Worm (Caenorhabditis elegans) whole organism, late embryonic: Measurements from ENCODE around the gene cdo-1.

ENCODE experiments used
- C08G9.2 ChIP-seq: sonication (generic microtip); optimal IDR thresholded peaks from 2 replicates; lab custom pipeline; 2016; ENCODE audit warnings: mild to moderate bottlenecking, missing genetic modification characterization, moderate library complexity, missing compliant biosample characterization
- K02D7.2 ChIP-seq: sonication (generic microtip); optimal IDR thresholded peaks from 2 replicates; lab custom pipeline; 2017; ENCODE audit warnings: mild to moderate bottlenecking, missing genetic modification characterization, missing compliant biosample characterization
- K09A11.1 ChIP-seq: sonication (generic microtip); optimal IDR thresholded peaks from 2 replicates; lab custom pipeline; 2017; ENCODE audit warnings: antibody characterized with exemption, mild to moderate bottlenecking, missing genetic modification characterization, missing compliant biosample characterization; ENCODE audit not compliant: insufficient read depth
- T23F11.4 ChIP-seq: fragments of 200-800 bp; sonication (Bioruptor generic); optimal IDR thresholded peaks from 2 replicates; lab custom pipeline; 2018; ENCODE audit warnings: mild to moderate bottlenecking, missing genetic modification characterization, missing compliant biosample characterization
- ahr-1 ChIP-seq: sonication (generic microtip); optimal IDR thresholded peaks from 2 replicates; lab custom pipeline; 2016; ENCODE audit warnings: missing genetic modification characterization, missing compliant biosample characterization
- ceh-14 ChIP-seq: sonication (generic microtip); optimal IDR thresholded peaks from 2 replicates; lab custom pipeline; 2016; ENCODE audit warnings: missing genotype, missing genetic modification characterization, missing compliant biosample characterization
- ceh-18 ChIP-seq: sonication (generic microtip); optimal IDR thresholded peaks from 2 replicates; lab custom pipeline; 2016; ENCODE audit warnings: missing genetic modification characterization, missing compliant biosample characterization
- ceh-19 ChIP-seq: fragments of 200-800 bp; sonication (Bioruptor generic); optimal IDR thresholded peaks from 2 replicates; lab custom pipeline; 2018; ENCODE audit warnings: mild to moderate bottlenecking, missing genetic modification characterization, missing compliant biosample characterization
- ceh-2 ChIP-seq: sonication (generic microtip); optimal IDR thresholded peaks from 2 replicates; lab custom pipeline; 2016; ENCODE audit warnings: missing genotype, missing genetic modification characterization, missing compliant biosample characterization
- ceh-30 ChIP-seq: fragments of 150-350 bp; optimal IDR thresholded peaks from 2 replicates; lab custom pipeline; 2014; ENCODE audit warnings: missing biosample characterization, missing genetic modification characterization
- ceh-31 ChIP-seq: sonication (generic microtip); optimal IDR thresholded peaks from 2 replicates; lab custom pipeline; 2016; ENCODE audit warnings: missing genetic modification characterization, missing compliant biosample characterization
- ceh-34 ChIP-seq: sonication (generic microtip); optimal IDR thresholded peaks from 2 replicates; lab custom pipeline; 2016; ENCODE audit warnings: mild to moderate bottlenecking, missing genetic modification characterization, missing compliant biosample characterization
- ceh-45 ChIP-seq: fragments of 200-800 bp; sonication (Bioruptor generic); IDR thresholded peaks from 2 replicates; pipeline ENCODE4 v1.3.6; 2022; ENCODE audit warnings: missing genetic modification reagents, missing genetic modification characterization, missing compliant biosample characterization
- ceh-6 ChIP-seq: fragments of 200-800 bp; sonication (Bioruptor generic); optimal IDR thresholded peaks from 2 replicates; lab custom pipeline; 2018; ENCODE audit warnings: mild to moderate bottlenecking, missing genetic modification characterization, missing compliant biosample characterization
- ceh-9 ChIP-seq: sonication (generic microtip); optimal IDR thresholded peaks from 2 replicates; lab custom pipeline; 2016; ENCODE audit warnings: mild to moderate bottlenecking, missing genetic modification characterization, inconsistent platforms, missing compliant biosample characterization
- dve-1 ChIP-seq: sonication (generic microtip); optimal IDR thresholded peaks from 2 replicates; lab custom pipeline; 2017; ENCODE audit warnings: antibody characterized with exemption, mild to moderate bottlenecking, missing genetic modification characterization, missing compliant biosample characterization
- eyg-1 ChIP-seq: sonication (generic microtip); optimal IDR thresholded peaks from 2 replicates; lab custom pipeline; 2016; ENCODE audit warnings: missing genotype, missing genetic modification characterization, missing compliant biosample characterization
- fkh-10 ChIP-seq: fragments of 150-350 bp; optimal IDR thresholded peaks from 2 replicates; lab custom pipeline; 2014; ENCODE audit warnings: missing biosample characterization, missing genetic modification reagents, missing genetic modification characterization
- fkh-6 ChIP-seq: sonication (generic microtip); optimal IDR thresholded peaks from 2 replicates; lab custom pipeline; 2016; ENCODE audit warnings: missing genetic modification characterization, missing compliant biosample characterization
- hlh-13 ChIP-seq: fragments of 200-800 bp; sonication (Bioruptor generic); optimal IDR thresholded peaks from 2 replicates; lab custom pipeline; 2018; ENCODE audit warnings: mild to moderate bottlenecking, missing genetic modification characterization, missing compliant biosample characterization
- lin-11 ChIP-seq: fragments of 200-800 bp; sonication (Bioruptor generic); optimal IDR thresholded peaks from 2 replicates; lab custom pipeline; 2018; ENCODE audit warnings: mild to moderate bottlenecking, missing genetic modification characterization, missing compliant biosample characterization
- mec-3 ChIP-seq: sonication (generic microtip); optimal IDR thresholded peaks from 2 replicates; lab custom pipeline; 2016; ENCODE audit warnings: borderline replicate concordance, missing genetic modification characterization, missing compliant biosample characterization
- nfya-1 ChIP-seq: sonication (generic microtip); optimal IDR thresholded peaks from 2 replicates; lab custom pipeline; 2017; ENCODE audit warnings: missing genetic modification characterization, mild to moderate bottlenecking, missing compliant biosample characterization, antibody characterized with exemption, moderate library complexity
- nhr-232 ChIP-seq: sonication (generic microtip); optimal IDR thresholded peaks from 2 replicates; lab custom pipeline; 2016; ENCODE audit warnings: missing genetic modification characterization, missing compliant biosample characterization
- npax-4 ChIP-seq: sonication (generic microtip); optimal IDR thresholded peaks from 2 replicates; lab custom pipeline; 2016; ENCODE audit warnings: missing genetic modification characterization, missing compliant biosample characterization
- odd-2 ChIP-seq: sonication (generic microtip); optimal IDR thresholded peaks from 2 replicates; lab custom pipeline; 2017; ENCODE audit warnings: antibody characterized with exemption, mild to moderate bottlenecking, missing genetic modification characterization, missing compliant biosample characterization
- pag-3 ChIP-seq: sonication (generic microtip); optimal IDR thresholded peaks from 2 replicates; lab custom pipeline; 2016; ENCODE audit warnings: missing compliant biosample characterization, missing genetic modification characterization, borderline replicate concordance
- pax-1 ChIP-seq: fragments of 150-350 bp; optimal IDR thresholded peaks from 2 replicates; lab custom pipeline; 2014; ENCODE audit warnings: missing biosample characterization, missing genetic modification characterization
- pros-1 ChIP-seq: fragments of 150-350 bp; optimal IDR thresholded peaks from 2 replicates; lab custom pipeline; 2014; ENCODE audit warnings: missing biosample characterization, missing genetic modification reagents, missing genetic modification characterization
- ref-2 ChIP-seq: sonication (generic microtip); optimal IDR thresholded peaks from 2 replicates; lab custom pipeline; 2016; ENCODE audit warnings: missing genetic modification characterization, missing compliant biosample characterization
- sdc-2 ChIP-seq: sonication (generic microtip); optimal IDR thresholded peaks from 2 replicates; lab custom pipeline; 2016; ENCODE audit warnings: missing genotype, missing genetic modification characterization, missing compliant biosample characterization
- sox-2 ChIP-seq: fragments of 200-800 bp; sonication (Bioruptor generic); IDR thresholded peaks from 2 replicates; pipeline ENCODE4 v1.3.6; 2022; ENCODE audit warnings: missing genetic modification reagents, missing genetic modification characterization, missing compliant biosample characterization
- sox-4 ChIP-seq: sonication (generic microtip); optimal IDR thresholded peaks from 2 replicates; lab custom pipeline; 2017; ENCODE audit warnings: mild to moderate bottlenecking, missing genetic modification characterization, inconsistent platforms, missing compliant biosample characterization
- tbx-2 ChIP-seq: sonication (generic microtip); optimal IDR thresholded peaks from 2 replicates; lab custom pipeline; 2016; ENCODE audit warnings: missing genetic modification characterization, missing compliant biosample characterization
- tbx-7 ChIP-seq: sonication (generic microtip); optimal IDR thresholded peaks from 2 replicates; lab custom pipeline; 2016; ENCODE audit warnings: missing genotype, missing genetic modification characterization, missing compliant biosample characterization
- unc-3 ChIP-seq, 2 experiments: fragments of 200-800 bp in 1 of 2; sonication (Bioruptor generic) in 1 of 2; sonication (generic microtip) in 1 of 2; conservative IDR thresholded peaks in 1 of 2; optimal IDR thresholded peaks in 1 of 2; 2 replicates each; pipeline versions ENCODE4 v1.3.6 to Lab custom; 2016 to 2022; ENCODE audit warnings: missing compliant biosample characterization in 2 of 2, missing genetic modification characterization in 2 of 2, missing genetic modification reagents in 1 of 2
- unc-42 ChIP-seq: sonication (generic microtip); optimal IDR thresholded peaks from 2 replicates; lab custom pipeline; 2016; ENCODE audit warnings: missing genotype, missing genetic modification characterization, missing compliant biosample characterization
- unc-55 ChIP-seq: sonication (generic microtip); optimal IDR thresholded peaks from 2 replicates; lab custom pipeline; 2017; ENCODE audit warnings: missing biosample characterization, missing genetic modification reagents, missing genetic modification characterization
- unc-86 ChIP-seq: sonication (generic microtip); optimal IDR thresholded peaks from 2 replicates; lab custom pipeline; 2016; ENCODE audit warnings: missing genetic modification characterization, missing compliant biosample characterization
- zip-5 ChIP-seq: sonication (generic microtip); optimal IDR thresholded peaks from 2 replicates; lab custom pipeline; 2016; ENCODE audit warnings: missing genetic modification characterization, missing compliant biosample characterization

Gene cdo-1

DNA sequence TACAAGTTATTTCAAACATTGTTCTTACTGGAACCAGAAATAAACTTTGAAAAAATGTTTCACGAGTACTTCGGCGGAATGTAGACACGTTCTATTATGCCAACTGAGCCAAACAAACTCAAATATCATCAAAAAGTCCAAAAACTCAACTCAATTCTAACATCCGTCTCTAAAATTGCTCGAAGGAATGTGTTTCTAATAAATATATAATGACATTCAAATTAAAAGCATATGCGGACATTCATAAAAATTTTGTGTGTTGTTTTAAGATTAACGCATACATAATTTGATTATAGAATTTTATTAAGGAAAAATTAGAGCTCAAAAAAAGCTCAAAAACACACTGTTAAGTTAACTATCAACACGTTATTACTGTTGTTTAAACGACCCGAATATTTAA is 17.9 kb downstream of the cdo-1 start:
- no peak for TF ChIP-seq C08G9.2 (tag; lab: Kevin White, UChicago)
- TF ChIP-seq odd-2: no peak
- TF ChIP-seq sox-4 (tag; lab: Kevin White, UChicago): no peak
- TF ChIP-seq eyg-1 (tag; lab: Kevin White, UChicago): no peak
- TF ChIP-seq tbx-7 (tag; lab: Kevin White, UChicago): no peak
- no peak for TF ChIP-seq npax-4 (tag; lab: Kevin White, UChicago)
- TF ChIP-seq dve-1 (tag; lab: Kevin White, UChicago): no peak
- no peak for TF ChIP-seq ref-2 (tag; lab: Kevin White, UChicago)
- TF ChIP-seq pag-3 (tag; lab: Kevin White, UChicago): no peak
- TF ChIP-seq mec-3 (tag; lab: Kevin White, UChicago): no peak
- no peak for TF ChIP-seq sox-2 (GFP tag; lab: Robert Waterston, UW)

ce11 chrX:844649-845048 is 18.7 kb downstream of the cdo-1 start:
- TF ChIP-seq pag-3 (tag; lab: Kevin White, UChicago) (no peak), ref-2 (tag; lab: Kevin White, UChicago) (no peak), pax-1 (no peak), ceh-45 (GFP tag; lab: Robert Waterston, UW) (no peak), dve-1 (tag; lab: Kevin White, UChicago) (no peak), ceh-34 (tag; lab: Kevin White, UChicago) (no peak), ceh-2 (tag; lab: Kevin White, UChicago) (no peak), ceh-14 (tag; lab: Kevin White, UChicago) (no peak), ceh-19 (no peak), fkh-6 (tag; lab: Kevin White, UChicago) (no peak), hlh-13 (GFP tag; lab: Kevin White, UChicago) (no peak), tbx-2 (tag; lab: Kevin White, UChicago) (no peak), mec-3 (tag; lab: Kevin White, UChicago) (no peak), nfya-1 (tag; lab: Kevin White, UChicago) (no peak), nhr-232 (tag; lab: Kevin White, UChicago) (no peak), unc-86 (no peak), ceh-9 (tag; lab: Kevin White, UChicago) (no peak), npax-4 (tag; lab: Kevin White, UChicago) (no peak), unc-42 (tag; lab: Kevin White, UChicago) (peak; percentile 59), ceh-18 (peak; percentile 31), ceh-31 (tag; lab: Kevin White, UChicago) (peak; percentile 6), sdc-2 (tag; lab: Kevin White, UChicago) (peak; percentile 23), ahr-1 (tag; lab: Kevin White, UChicago) (no peak), sox-4 (tag; lab: Kevin White, UChicago) (no peak), unc-3 (GFP tag; conservative IDR thresholded peaks at IDR 0.05; lab: Robert Waterston, UW) (no peak), unc-3 (tag; optimal IDR thresholded peaks at IDR 0.05; lab: Kevin White, UChicago) (no peak), lin-11 (no peak), K02D7.2 (tag; lab: Kevin White, UChicago) (no peak), zip-5 (tag; lab: Kevin White, UChicago) (no peak), K09A11.1 (tag; lab: Kevin White, UChicago) (no peak), ceh-6 (GFP tag; lab: Kevin White, UChicago) (no peak), T23F11.4 (no peak)

DNA sequence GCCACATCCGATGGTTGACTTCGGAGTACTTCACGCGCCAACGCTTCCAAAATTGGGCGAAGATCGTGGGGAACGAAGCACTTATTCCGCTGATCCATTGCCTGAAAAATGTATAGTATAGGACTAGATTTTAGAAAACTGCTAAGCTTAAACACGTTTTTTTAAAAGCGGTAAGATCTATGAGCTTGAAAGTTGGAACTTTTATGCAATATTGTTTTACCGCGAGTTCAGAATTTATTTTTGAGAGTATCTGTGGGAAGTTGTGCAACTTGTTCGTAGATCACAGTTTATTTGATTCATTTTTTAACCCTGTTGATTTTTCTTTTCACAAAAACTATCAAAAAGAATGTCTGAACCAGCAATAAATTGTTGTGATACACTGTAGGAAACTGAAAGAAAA is 22.0 kb downstream of the cdo-1 start, which contains the start of gene F39H12.3:
TSS of gene F39H12.3 (minus strand) at position 101 of the 400 bp plus-strand sequence.
- TF ChIP-seq fkh-10 (GFP tag; lab: Kevin White, UChicago) (no peak), unc-86 (no peak), unc-55 (GFP tag; lab: Kevin White, UChicago) (no peak), ceh-30 (tag; lab: Kevin White, UChicago) (no peak), dve-1 (tag; lab: Kevin White, UChicago) (no peak), pros-1 (tag; lab: Kevin White, UChicago) (no peak), unc-3 (GFP tag; conservative IDR thresholded peaks at IDR 0.05; lab: Robert Waterston, UW) (no peak), unc-3 (tag; optimal IDR thresholded peaks at IDR 0.05; lab: Kevin White, UChicago) (no peak)
